Worm (Caenorhabditis elegans) whole organism, L4 larva: ENCODE data around the gene K05G3.1.
"Not testable (repeated sequence)": the region's sequence is repeated elsewhere in the genome, so short reads cannot be mapped to it uniquely, and the experiment has no call there.

Source experiments
- F10B5.3 ChIP-seq: sonication (generic microtip); optimal IDR thresholded peaks from 2 replicates; lab custom pipeline; 2016; ENCODE audit warnings: mild to moderate bottlenecking, missing genetic modification characterization, missing compliant biosample characterization
- F26F4.8 ChIP-seq: fragments of 200-800 bp; sonication (Bioruptor generic); conservative IDR thresholded peaks from 2 replicates; pipeline ENCODE4 v1.3.6; 2022; ENCODE audit warnings: missing genetic modification characterization, missing compliant biosample characterization
- T20F7.1 ChIP-seq: fragments of 200-800 bp; sonication (Bioruptor generic); optimal IDR thresholded peaks from 2 replicates; lab custom pipeline; 2018; ENCODE audit warnings: mild to moderate bottlenecking, missing genetic modification characterization, missing compliant biosample characterization
- Y75B8A.6 ChIP-seq: fragments of 200-800 bp; sonication (Bioruptor generic); IDR thresholded peaks from 2 replicates; pipeline ENCODE4 v1.3.6; 2022; ENCODE audit warnings: missing genetic modification reagents, missing genetic modification characterization, missing compliant biosample characterization
- ama-1 ChIP-seq: fragments of 150-350 bp; optimal IDR thresholded peaks from 2 replicates; lab custom pipeline; 2014; ENCODE audit warnings: inconsistent platforms, mixed read lengths
- arid-1 ChIP-seq: fragments of 200-800 bp; sonication (Bioruptor generic); conservative IDR thresholded peaks from 2 replicates; pipeline ENCODE4 v1.3.6; 2022; ENCODE audit warnings: missing genetic modification reagents, missing genetic modification characterization, missing compliant biosample characterization
- ceh-20 ChIP-seq: fragments of 200-800 bp; sonication (Bioruptor generic); IDR thresholded peaks from 2 replicates; pipeline ENCODE4 v1.3.6; 2022; ENCODE audit warnings: missing genetic modification reagents, missing genetic modification characterization, missing compliant biosample characterization
- ces-1 ChIP-seq: fragments of 150-350 bp; sonication (generic microtip); optimal IDR thresholded peaks from 4 replicates; lab custom pipeline; 2014; ENCODE audit warnings: missing biosample characterization, missing genetic modification reagents, missing genetic modification characterization
- daf-12 ChIP-seq: fragments of 150-350 bp; optimal IDR thresholded peaks from 2 replicates; lab custom pipeline; 2014; ENCODE audit warnings: missing biosample characterization, missing genetic modification reagents, missing genetic modification characterization
- dmd-6 ChIP-seq: fragments of 200-800 bp; sonication (Bioruptor generic); IDR thresholded peaks from 2 replicates; pipeline ENCODE4 v1.3.6; 2022; ENCODE audit warnings: missing genetic modification reagents, missing genetic modification characterization, missing compliant biosample characterization
- dmd-8 ChIP-seq: fragments of 200-800 bp; sonication (Bioruptor generic); IDR thresholded peaks from 2 replicates; pipeline ENCODE4 v1.3.6; 2022; ENCODE audit warnings: missing genetic modification characterization, missing compliant biosample characterization
- dmd-9 ChIP-seq: fragments of 200-800 bp; sonication (Bioruptor generic); IDR thresholded peaks from 2 replicates; pipeline ENCODE4 v1.3.6; 2022; ENCODE audit warnings: missing genetic modification reagents, missing genetic modification characterization, missing compliant biosample characterization
- dpl-1 ChIP-seq: fragments of 150-350 bp; optimal IDR thresholded peaks from 2 replicates; lab custom pipeline; 2014; ENCODE audit warnings: missing biosample characterization, missing genetic modification reagents, missing genetic modification characterization
- dve-1 ChIP-seq: sonication (generic microtip); optimal IDR thresholded peaks from 2 replicates; lab custom pipeline; 2017; ENCODE audit warnings: antibody characterized with exemption, mild to moderate bottlenecking, missing genetic modification characterization, missing compliant biosample characterization; ENCODE audit not compliant: insufficient read depth
- egl-27 ChIP-seq: sonication (generic microtip); optimal IDR thresholded peaks from 3 replicates; lab custom pipeline; 2017; ENCODE audit warnings: missing biosample characterization, missing genetic modification reagents, missing genetic modification characterization
- fos-1 ChIP-seq: fragments of 150-350 bp; optimal IDR thresholded peaks from 2 replicates; lab custom pipeline; 2014; ENCODE audit warnings: missing biosample characterization, missing genetic modification characterization
- gei-8 ChIP-seq: fragments of 200-800 bp; sonication (Bioruptor generic); optimal IDR thresholded peaks from 2 replicates; lab custom pipeline; 2018; ENCODE audit warnings: mild to moderate bottlenecking, missing genetic modification characterization, missing compliant biosample characterization
- hif-1 ChIP-seq, 2 experiments: sonication (generic microtip); optimal IDR thresholded peaks; 2 replicates each; lab custom pipeline; 2016 to 2017; ENCODE audit warnings: missing compliant biosample characterization in 2 of 2, missing genetic modification characterization in 2 of 2, missing genetic modification reagents in 2 of 2, missing genotype in 2 of 2, mild to moderate bottlenecking in 1 of 2
- hlh-30 ChIP-seq: sonication (generic microtip); optimal IDR thresholded peaks from 2 replicates; lab custom pipeline; 2017; ENCODE audit warnings: antibody characterized with exemption, mild to moderate bottlenecking, missing genetic modification characterization, missing compliant biosample characterization; ENCODE audit not compliant: insufficient read depth
- jun-1 ChIP-seq: fragments of 150-350 bp; optimal IDR thresholded peaks from 2 replicates; lab custom pipeline; 2014; ENCODE audit warnings: missing biosample characterization, missing genetic modification reagents, missing genetic modification characterization
- lin-15B ChIP-seq: fragments of 150-350 bp; sonication (generic microtip); optimal IDR thresholded peaks from 3 replicates; lab custom pipeline; 2014; ENCODE audit warnings: missing biosample characterization, missing genetic modification characterization
- lin-38 ChIP-seq: fragments of 200-800 bp; sonication (Bioruptor generic); IDR thresholded peaks from 2 replicates; pipeline ENCODE4 v1.3.6; 2022; ENCODE audit warnings: missing genetic modification reagents, missing genetic modification characterization, missing compliant biosample characterization
- madf-5 ChIP-seq, 2 experiments: fragments of 200-800 bp; sonication (Bioruptor generic); IDR thresholded peaks; 2 replicates each; pipeline ENCODE4 v1.3.6; 2022; ENCODE audit warnings: missing compliant biosample characterization in 2 of 2, missing genetic modification characterization in 2 of 2
- mdt-29 ChIP-seq: fragments of 200-800 bp; sonication (Bioruptor generic); IDR thresholded peaks from 2 replicates; pipeline ENCODE4 v1.3.6; 2022; ENCODE audit warnings: missing genetic modification reagents, missing genetic modification characterization, missing compliant biosample characterization
- mxl-3 ChIP-seq: fragments of 200-800 bp; sonication (Bioruptor generic); optimal IDR thresholded peaks from 2 replicates; lab custom pipeline; 2018; ENCODE audit warnings: mild to moderate bottlenecking, missing genetic modification characterization, missing compliant biosample characterization
- nhr-11 ChIP-seq: fragments of 150-350 bp; optimal IDR thresholded peaks from 2 replicates; lab custom pipeline; 2014; ENCODE audit warnings: missing biosample characterization, missing genetic modification characterization
- nhr-237 ChIP-seq: sonication (generic microtip); optimal IDR thresholded peaks from 2 replicates; lab custom pipeline; 2017; ENCODE audit warnings: missing biosample characterization, missing genetic modification characterization
- nhr-48 ChIP-seq: sonication (generic microtip); optimal IDR thresholded peaks from 2 replicates; lab custom pipeline; 2016; ENCODE audit warnings: mild to moderate bottlenecking, missing genetic modification characterization, missing compliant biosample characterization
- set-16 ChIP-seq: fragments of 200-800 bp; sonication (Bioruptor generic); IDR thresholded peaks from 2 replicates; pipeline ENCODE4 v1.3.6; 2022; ENCODE audit warnings: missing genetic modification reagents, missing genetic modification characterization, missing compliant biosample characterization
- spr-1 ChIP-seq: sonication (generic microtip); optimal IDR thresholded peaks from 2 replicates; lab custom pipeline; 2016; ENCODE audit warnings: mild to moderate bottlenecking, missing genetic modification characterization, missing compliant biosample characterization
- tag-97 ChIP-seq: fragments of 200-800 bp; sonication (Bioruptor generic); IDR thresholded peaks from 2 replicates; pipeline ENCODE4 v1.3.6; 2022; ENCODE audit warnings: missing genetic modification characterization, missing compliant biosample characterization
- vab-7 ChIP-seq: fragments of 200-800 bp; sonication (Bioruptor generic); IDR thresholded peaks from 2 replicates; pipeline ENCODE4 v1.3.6; 2022; ENCODE audit warnings: missing genetic modification reagents, missing genetic modification characterization, missing compliant biosample characterization
- zag-1 ChIP-seq: fragments of 150-350 bp; optimal IDR thresholded peaks from 2 replicates; lab custom pipeline; 2014; ENCODE audit warnings: missing biosample characterization, missing genetic modification characterization
- zfp-2 ChIP-seq: sonication (generic microtip); optimal IDR thresholded peaks from 2 replicates; lab custom pipeline; 2016; ENCODE audit warnings: mild to moderate bottlenecking, missing genetic modification characterization, missing compliant biosample characterization
- zfp-3 ChIP-seq: fragments of 200-800 bp; sonication (Bioruptor generic); conservative IDR thresholded peaks from 2 replicates; pipeline ENCODE4 v1.3.6; 2022; ENCODE audit warnings: missing genetic modification reagents, missing genetic modification characterization, missing compliant biosample characterization
- ztf-7 ChIP-seq: fragments of 150-350 bp; optimal IDR thresholded peaks from 2 replicates; lab custom pipeline; 2014; ENCODE audit warnings: missing biosample characterization, missing genetic modification characterization

K05G3.1 gene

ce11 chrX:16502997-16503396 lies 1.9 kb downstream of the K05G3.1 start (continued):
- no peak for TF ChIP-seq arid-1 (GFP tag; lab: Robert Waterston, UW)
- TF ChIP-seq F26F4.8 (GFP tag; lab: Robert Waterston, UW) = no peak
- peak; percentile 21 for TF ChIP-seq hlh-30 (tag; lab: Kevin White, UChicago)
- no peak for TF ChIP-seq spr-1
- no peak for TF ChIP-seq jun-1 (tag; lab: Kevin White, UChicago)
- TF ChIP-seq Y75B8A.6 (GFP tag; lab: Robert Waterston, UW) = no peak
- no peak for TF ChIP-seq nhr-48 (tag; lab: Kevin White, UChicago)
- no peak for TF ChIP-seq fos-1 (tag; lab: Kevin White, UChicago)
- no peak for TF ChIP-seq zfp-3
- TF ChIP-seq ztf-7 = no peak
- no peak for TF ChIP-seq F10B5.3
- no peak for TF ChIP-seq daf-12 (tag; lab: Kevin White, UChicago)
- no peak for TF ChIP-seq lin-15B (tag; lab: Kevin White, UChicago)
- no peak for TF ChIP-seq set-16 (GFP tag; lab: Robert Waterston, UW)
- no peak for TF ChIP-seq nhr-237 (tag; lab: Kevin White, UChicago)
- TF ChIP-seq dmd-6 (GFP tag; lab: Robert Waterston, UW) = no peak; the same call in 1 of the 2 replicates
- no peak for TF ChIP-seq gei-8 (GFP tag; lab: Kevin White, UChicago)
- 0 out of 2 replicates have a peak, but pooled peaks have one; percentile 21 for TF ChIP-seq ceh-20 (GFP tag; lab: Robert Waterston, UW)
- TF ChIP-seq dve-1 (tag; lab: Kevin White, UChicago) = peak; percentile 56
- no peak for TF ChIP-seq lin-38
- no peak for TF ChIP-seq ces-1 (GFP tag; lab: Kevin White, UChicago)
- no peak for TF ChIP-seq dpl-1
- no peak for TF ChIP-seq hif-1 (tag; optimal IDR thresholded peaks at IDR 0.05; lab: Kevin White, UChicago)
- no peak for TF ChIP-seq ama-1 (lab: Kevin White, UChicago)
- no peak for TF ChIP-seq mxl-3 (GFP tag; lab: Kevin White, UChicago)
- TF ChIP-seq nhr-11 = no peak
- TF ChIP-seq, all 104 proteins: peak for 18

ce11 chrX:16505348-16505747 lies 4.2 kb downstream of the K05G3.1 start, which contains the start of gene T25D1.3:
Gene T25D1.3 (plus strand): TSS chrX:16505648.
- TF ChIP-seq zag-1 (tag; lab: Kevin White, UChicago) (no peak), zfp-3 (no peak), set-16 (GFP tag; lab: Robert Waterston, UW) (no peak), dmd-9 (GFP tag; lab: Robert Waterston, UW) (no peak), mdt-29 (GFP tag; lab: Robert Waterston, UW) (no peak), dmd-8 (no peak), zfp-2 (tag; lab: Kevin White, UChicago) (no peak), madf-5 (GFP tag; IDR thresholded peaks at IDR 0.05; lab: Robert Waterston, UW) (no peak), vab-7 (GFP tag; lab: Robert Waterston, UW) (no peak)

- peak; percentile 64 for TF ChIP-seq T20F7.1 (GFP tag; lab: Kevin White, UChicago)
Measured at ce11 chrX:16509607-16510006, 8.5 kb downstream of the K05G3.1 start.

ce11 chrX:16515265-16515664 lies 14.1 kb downstream of the K05G3.1 start, which contains the start of gene T25D1.2:
Gene T25D1.2 (plus strand): TSS chrX:16515565.
- not testable (repeated sequence) for TF ChIP-seq gei-8 (GFP tag; lab: Kevin White, UChicago); egl-27; tag-97 (GFP tag; lab: Robert Waterston, UW)
